Fruit fly (Drosophila melanogaster): Measurements from ENCODE around the gene Cortactin.

DNA sequence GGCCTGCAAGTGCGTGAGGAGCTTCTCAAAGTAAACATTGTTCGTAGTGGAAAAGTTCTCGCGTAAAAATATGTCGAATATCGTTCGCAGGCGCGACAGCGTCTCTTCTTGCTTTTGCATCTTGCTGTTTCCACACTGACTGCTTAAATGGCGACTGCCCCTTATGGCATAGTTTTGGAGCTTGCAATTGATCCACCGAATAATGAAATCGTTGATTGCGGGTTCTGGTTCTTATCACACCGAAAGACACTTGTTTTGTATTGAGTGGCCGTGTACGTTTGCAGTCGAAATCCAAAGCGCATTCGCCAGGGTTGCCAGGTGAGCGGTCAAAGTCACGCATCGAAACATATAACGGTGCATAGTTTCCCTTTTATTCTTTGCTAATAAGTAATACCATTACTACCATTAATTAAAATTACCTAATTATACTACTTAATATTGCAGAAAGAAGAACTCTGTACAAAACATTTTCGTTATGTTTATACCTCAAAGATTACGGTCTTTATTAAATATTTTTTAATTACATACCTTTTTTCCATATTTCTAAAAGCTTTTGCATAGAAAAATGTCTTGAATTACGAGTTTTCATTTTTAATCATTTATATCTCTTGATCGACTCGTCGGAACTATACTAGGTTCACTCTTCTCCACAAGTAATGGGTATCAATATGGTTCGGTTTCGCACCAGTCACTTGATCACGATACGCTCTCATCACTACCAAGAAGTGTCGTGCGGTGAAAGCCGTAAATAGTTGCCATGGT, 37.4 kb upstream of the Cortactin start, which contains the start of the genes CG7044 and Tbc1d22:
- peak; percentile 89 for TF ChIP-seq pan (optimal IDR thresholded peaks at IDR 0.05)
- no peak for TF ChIP-seq CG8478 (optimal IDR thresholded peaks at IDR 0.05)
- TF ChIP-seq usp (GFP tag; optimal IDR thresholded peaks at IDR 0.05): no peak
- TF ChIP-seq psq (optimal IDR thresholded peaks at IDR 0.05): no peak

All from whole organism.